Worm (Caenorhabditis elegans): ENCODE results near the gene srd-28.
A peak's percentile ranks its signal among the peaks of the same experiment; 100 is the strongest.

The srd-28 gene

DNA sequence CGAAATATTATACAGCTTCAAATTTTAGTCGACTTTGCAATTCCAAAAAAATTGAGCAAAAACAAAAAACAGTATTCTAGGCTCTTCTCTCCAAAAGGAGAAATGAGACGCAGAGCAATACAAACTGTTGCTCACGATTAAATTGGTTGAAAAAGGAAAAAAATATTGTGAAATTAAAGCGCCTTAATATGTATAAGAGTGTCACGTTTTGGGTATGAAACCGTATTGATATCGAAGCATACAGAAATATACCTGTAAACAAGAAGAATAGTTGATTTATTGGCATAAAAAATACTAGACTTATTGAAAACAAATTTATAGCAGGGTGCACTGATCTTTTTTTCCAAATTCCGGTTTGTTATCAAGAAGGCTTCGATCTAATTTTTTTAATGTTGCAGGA, 15.4 kb downstream of the srd-28 start, which contains the start of gene M01B2.13 (continued):
- TF ChIP-seq dmd-8 (GFP tag; IDR thresholded peaks at IDR 0.05) = no peak

DNA sequence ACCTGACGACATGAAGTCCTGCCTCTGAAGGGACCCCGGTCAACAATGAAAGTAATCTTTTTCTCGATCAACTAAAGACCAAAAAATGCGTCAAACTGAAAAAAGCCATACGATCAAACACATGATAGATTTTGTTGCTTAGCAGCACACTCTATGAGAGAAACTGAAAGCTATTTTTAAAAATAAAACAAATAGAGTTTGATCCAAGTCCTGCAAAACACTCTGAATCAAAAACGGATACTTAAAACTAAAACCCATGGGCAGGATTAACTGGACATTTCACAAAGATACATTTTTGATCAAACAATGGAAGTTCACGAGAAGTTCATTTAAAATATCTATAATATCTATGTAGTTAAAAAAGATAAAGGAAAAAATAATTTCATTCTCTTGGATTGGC, 17.0 kb downstream of the srd-28 start, which contains the start of gene T10H4.13:
TSS of gene T10H4.13 (minus strand) at position 101 of the 400 bp plus-strand sequence.
- no peak for TF ChIP-seq arid-1 (GFP tag; conservative IDR thresholded peaks at IDR 0.05)
- TF ChIP-seq F44E2.7 (GFP tag; IDR thresholded peaks at IDR 0.05) = no peak
- no peak for TF ChIP-seq egl-43 (GFP tag; IDR thresholded peaks at IDR 0.05)
- TF ChIP-seq tag-97 (GFP tag; IDR thresholded peaks at IDR 0.05) = no peak
- TF ChIP-seq nhr-77 (tag; optimal IDR thresholded peaks at IDR 0.05) = no peak
- no peak for TF ChIP-seq nhr-28 (tag; optimal IDR thresholded peaks at IDR 0.05)
- TF ChIP-seq F49E8.2 (tag; optimal IDR thresholded peaks at IDR 0.05; ENCODE audit: borderline replicate concordance) = no peak
- no peak for TF ChIP-seq nhr-42 (GFP tag; IDR thresholded peaks at IDR 0.05)
- no peak for TF ChIP-seq lin-29 (GFP tag; IDR thresholded peaks at IDR 0.05)
- TF ChIP-seq ceh-20 (GFP tag; IDR thresholded peaks at IDR 0.05) = no peak
- TF ChIP-seq dmd-6 (GFP tag; IDR thresholded peaks at IDR 0.05) = no peak
- TF ChIP-seq aha-1 (tag) = no peak
- no peak for TF ChIP-seq nhr-41 (GFP tag; IDR thresholded peaks at IDR 0.05)

DNA sequence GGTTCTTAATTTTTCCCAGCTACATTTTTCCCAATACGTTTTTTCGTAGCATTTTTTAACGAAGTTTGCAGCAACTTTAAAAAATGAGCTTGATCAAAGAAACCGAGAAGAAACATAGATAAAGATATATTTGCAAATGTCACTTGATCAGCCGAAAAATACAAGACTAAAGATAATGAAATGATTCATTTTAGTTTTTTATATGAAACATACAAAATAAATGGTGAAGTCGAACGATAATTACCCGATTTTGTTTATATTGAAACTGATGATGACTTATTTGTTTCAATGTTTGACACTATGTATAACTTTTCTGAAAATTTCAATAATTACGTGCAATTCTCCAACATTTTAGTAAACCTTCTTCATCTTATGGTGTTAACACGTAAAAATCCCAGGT, 17.9 kb downstream of the srd-28 start, which contains the start of gene srw-22:
TSS of gene srw-22 (plus strand) at position 301 of the 400 bp plus-strand sequence.
- TF ChIP-seq daf-12 (tag; optimal IDR thresholded peaks at IDR 0.05) (no peak), unc-62 (GFP tag; optimal IDR thresholded peaks at IDR 0.05 in 1 of 2) (peak in 1 of 2 experiments; percentile 56), unc-62 (tag; optimal IDR thresholded peaks at IDR 0.05) (no peak), mdl-1 (tag; optimal IDR thresholded peaks at IDR 0.05) (no peak), unc-130 (GFP tag; optimal IDR thresholded peaks at IDR 0.05) (no peak)

- TF ChIP-seq F10B5.3 (tag; optimal IDR thresholded peaks at IDR 0.05) (no peak), aha-1 (tag) (peak; percentile 65), saeg-2 (GFP tag; IDR thresholded peaks at IDR 0.05) (no peak), mes-2 (tag; optimal IDR thresholded peaks at IDR 0.05; ENCODE audit: poor library complexity, severe bottlenecking) (no peak), cey-2 (tag; optimal IDR thresholded peaks at IDR 0.05; ENCODE audit: borderline replicate concordance, insufficient read depth) (no peak), nhr-6 (tag; optimal IDR thresholded peaks at IDR 0.05) (no peak), madf-9 (GFP tag; conservative IDR thresholded peaks at IDR 0.05) (no peak)
These were observed 21.9 kb downstream of the srd-28 start, which contains the start of gene T10H4.4 for ce11 chrV:15272263-15272662. Gene T10H4.4, minus strand, starts transcription at chrV:15272363.

DNA sequence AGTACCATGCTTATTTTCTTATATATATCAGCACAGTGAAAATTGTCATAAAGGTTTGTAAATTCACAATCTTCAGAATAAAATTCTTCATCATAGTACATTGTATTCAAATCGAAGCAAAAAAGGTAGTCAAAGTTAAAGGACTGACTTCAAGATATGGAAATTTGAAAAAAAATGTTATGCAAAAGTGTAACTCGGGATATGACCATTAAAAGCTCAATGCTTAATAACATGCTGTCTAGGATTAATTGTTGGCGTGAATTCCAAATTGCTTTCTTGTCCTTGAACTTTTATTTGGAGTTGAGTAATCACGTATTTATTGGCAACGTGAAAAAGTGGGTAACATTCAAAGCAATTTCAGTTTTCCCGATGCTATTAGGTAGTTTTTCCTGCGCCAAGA, 24.4 kb downstream of the srd-28 start, which contains the start of gene srw-16:
TSS of gene srw-16 (minus strand) at position 101 of the 400 bp plus-strand sequence.
- TF ChIP-seq dmd-8 (GFP tag; IDR thresholded peaks at IDR 0.05) (no peak), fkh-10 (GFP tag; optimal IDR thresholded peaks at IDR 0.05) (no peak), ctbp-1 (GFP tag; IDR thresholded peaks at IDR 0.05) (no peak), zfp-2 (tag; optimal IDR thresholded peaks at IDR 0.05) (no peak), aly-2 (tag; optimal IDR thresholded peaks at IDR 0.05) (no peak), daf-16 (GFP tag; optimal IDR thresholded peaks at IDR 0.05) (no peak), daf-16 (tag; optimal IDR thresholded peaks at IDR 0.05) (no peak), nhr-25 (tag; optimal IDR thresholded peaks at IDR 0.05; ENCODE audit: borderline replicate concordance, insufficient read depth) (no peak), arid-1 (GFP tag; conservative IDR thresholded peaks at IDR 0.05) (no peak), dmd-6 (GFP tag; IDR thresholded peaks at IDR 0.05) (no peak), F44E2.7 (GFP tag; IDR thresholded peaks at IDR 0.05) (no peak), set-16 (GFP tag; IDR thresholded peaks at IDR 0.05) (no peak), D1046.2 (GFP tag; IDR thresholded peaks at IDR 0.05) (no peak)
